Fruit fly (Drosophila melanogaster): ENCODE data around the gene TfIIB.

TfIIB gene

dm6 chr2L:10426534-10427048 lies 4.5 kb upstream of the TfIIB start, which contains the start of the genes SmB and KdelR (continued):
- TF ChIP-seq zfh2 (GFP tag; optimal IDR thresholded peaks at IDR 0.05) (no peak), ATbp (GFP tag; optimal IDR thresholded peaks at IDR 0.05) (no peak), stwl (tag; optimal IDR thresholded peaks at IDR 0.05) (peak; percentile 91), Lpt (GFP tag; optimal IDR thresholded peaks at IDR 0.05) (no peak), Lhr (GFP tag; optimal IDR thresholded peaks at IDR 0.05) (peak; percentile 56), E2f1 (GFP tag; IDR thresholded peaks at IDR 0.05) (no peak), CG6765 (GFP tag; optimal IDR thresholded peaks at IDR 0.05) (no peak), CG17359 (tag; optimal IDR thresholded peaks at IDR 0.05) (no peak), CG30403 (GFP tag; optimal IDR thresholded peaks at IDR 0.05) (peak; percentile 44), CG6254 (GFP tag; optimal IDR thresholded peaks at IDR 0.05) (no peak), Hr51 (GFP tag; optimal IDR thresholded peaks at IDR 0.05) (no peak), vvl (GFP tag; IDR thresholded peaks at IDR 0.05) (0 out of 2 replicates have a peak, but pooled peaks have one; percentile 6), danr (GFP tag; IDR thresholded peaks at IDR 0.05) (no peak), pb (GFP tag; optimal IDR thresholded peaks at IDR 0.05) (no peak), insv (GFP tag; optimal IDR thresholded peaks at IDR 0.05) (no peak), Optix (GFP tag; IDR thresholded peaks at IDR 0.05) (no peak), phol (tag; optimal IDR thresholded peaks at IDR 0.05) (peak; percentile 83), Lim3 (GFP tag; IDR thresholded peaks at IDR 0.05) (no peak), repo (GFP tag; optimal IDR thresholded peaks at IDR 0.05) (no peak), crc (GFP tag; optimal IDR thresholded peaks at IDR 0.05) (no peak), bowl (GFP tag; IDR thresholded peaks at IDR 0.05) (no peak), CG30020 (tag; optimal IDR thresholded peaks at IDR 0.05) (peak; percentile 91), ham (GFP tag; IDR thresholded peaks at IDR 0.05) (no peak), CG18262 (tag; optimal IDR thresholded peaks at IDR 0.05) (peak; percentile 49), TFAM (GFP tag; optimal IDR thresholded peaks at IDR 0.05) (no peak), gcm2 (GFP tag; optimal IDR thresholded peaks at IDR 0.05) (no peak), Myb (GFP tag; optimal IDR thresholded peaks at IDR 0.05) (no peak), Rx (GFP tag; IDR thresholded peaks at IDR 0.05) (no peak), Hr3 (GFP tag; optimal IDR thresholded peaks at IDR 0.05) (no peak), CG2875 (GFP tag; optimal IDR thresholded peaks at IDR 0.05) (no peak), CG1024 (GFP tag; IDR thresholded peaks at IDR 0.05) (no peak), vfl (GFP tag; optimal IDR thresholded peaks at IDR 0.05) (no peak), Sry-δ (GFP tag; optimal IDR thresholded peaks at IDR 0.05) (peak; percentile 89), nerfin-1 (tag; optimal IDR thresholded peaks at IDR 0.05) (peak; percentile 40), CG12391 (tag; optimal IDR thresholded peaks at IDR 0.05) (peak; percentile 59), klu (GFP tag; IDR thresholded peaks at IDR 0.05) (no peak), Stat92E (GFP tag; optimal IDR thresholded peaks at IDR 0.05) (peak in 1 of 3 experiments; percentile 7), CG3407 (GFP tag; optimal IDR thresholded peaks at IDR 0.05) (no peak), CG7963 (GFP tag; IDR thresholded peaks at IDR 0.05; ENCODE audit: partially characterized antibody) (peak; percentile 76), CG10979 (tag; optimal IDR thresholded peaks at IDR 0.05) (no peak), Side (GFP tag; optimal IDR thresholded peaks at IDR 0.05) (no peak), grn (GFP tag; optimal IDR thresholded peaks at IDR 0.05) (no peak), trem (tag; optimal IDR thresholded peaks at IDR 0.05) (peak; percentile 78), HHEX (GFP tag; optimal IDR thresholded peaks at IDR 0.05) (no peak), Rfx (GFP tag; IDR thresholded peaks at IDR 0.05) (no peak), wor (GFP tag; IDR thresholded peaks at IDR 0.05) (no peak), abd-A (tag; optimal IDR thresholded peaks at IDR 0.05) (no peak), sd (tag; optimal IDR thresholded peaks at IDR 0.05) (no peak), CG6683 (GFP tag; optimal IDR thresholded peaks at IDR 0.05) (no peak), CG2129 (GFP tag; IDR thresholded peaks at IDR 0.05; ENCODE audit: partially characterized antibody) (peak; percentile 31; the same call in 1 of the 2 replicates), p53 (GFP tag; optimal IDR thresholded peaks at IDR 0.05) (no peak)
